Fruit fly (Drosophila melanogaster) S2 (cell line): ENCODE data around the gene snz.

Experiments
- CG8478 ChIP-seq: fragments of >200 bp; optimal IDR thresholded peaks from 2 replicates; lab custom pipeline; 2018
- CTCF ChIP-seq, 2 experiments: fragments of >200 bp; optimal IDR thresholded peaks; 2 replicates each; lab custom pipeline; 2018

dm6 chrX:7891596-7892538 is 20.0 kb upstream of the snz start, which contains the start of gene Nek2:
- TF ChIP-seq CG8478 (no peak), CTCF (optimal IDR thresholded peaks at IDR 0.05; lab: Kevin White, UChicago) (no peak)
